Worm (Caenorhabditis elegans): ENCODE results near the gene K09E4.4.

DNA sequence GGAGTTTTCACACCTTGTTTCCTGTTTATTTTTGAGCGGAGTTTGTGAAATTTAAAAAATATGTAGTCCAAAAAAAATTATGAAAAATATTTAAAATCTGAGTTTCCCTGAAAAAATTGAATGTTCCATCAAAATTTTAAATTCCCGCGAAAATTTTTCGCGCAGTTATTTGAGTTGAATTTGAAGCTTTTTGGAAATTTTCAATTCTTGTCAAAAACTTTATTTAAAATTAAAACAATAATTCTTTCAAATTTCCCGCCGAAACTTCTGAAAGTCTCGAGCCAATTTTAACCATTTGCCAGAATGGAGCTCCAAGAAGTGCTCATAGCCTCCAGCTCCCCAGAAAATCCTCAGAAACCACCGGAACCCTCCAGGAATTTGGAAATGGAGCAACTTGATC is 17.5 kb downstream of the K09E4.4 start, which contains the start of gene gur-4:
- TF ChIP-seq hlh-4 (tag; optimal IDR thresholded peaks at IDR 0.05) (no peak), sup-37 (GFP tag; optimal IDR thresholded peaks at IDR 0.05) (no peak), ztf-11 (tag; optimal IDR thresholded peaks at IDR 0.05) (no peak), nhr-28 (tag; optimal IDR thresholded peaks at IDR 0.05) (no peak), nhr-19 (GFP tag; conservative IDR thresholded peaks at IDR 0.05) (no peak)

All from whole organism, L1 larva.